Worm (Caenorhabditis elegans): ENCODE results near the gene spt-5.

DNA sequence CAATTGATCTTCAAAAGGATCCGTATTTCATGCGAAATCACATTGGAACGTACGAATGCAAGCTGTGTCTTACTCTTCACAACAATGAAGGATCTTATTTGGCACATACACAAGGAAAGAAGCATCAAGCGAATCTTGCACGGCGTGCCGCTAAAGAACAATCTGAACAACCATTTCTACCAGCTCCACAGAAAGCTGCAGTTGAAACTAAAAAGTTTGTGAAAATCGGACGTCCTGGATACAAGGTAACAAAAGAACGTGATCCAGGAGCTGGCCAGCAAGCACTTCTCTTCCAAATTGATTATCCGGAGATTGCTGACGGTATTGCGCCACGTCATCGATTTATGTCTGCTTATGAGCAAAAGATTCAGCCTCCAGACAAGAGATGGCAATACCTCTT, 33.3 kb downstream of the spt-5 start:
- TF ChIP-seq snpc-4 (tag; optimal IDR thresholded peaks at IDR 0.05), result no peak
- no peak for TF ChIP-seq lin-13 (tag; optimal IDR thresholded peaks at IDR 0.05)
- no peak for TF ChIP-seq nhr-76 (tag; optimal IDR thresholded peaks at IDR 0.05)
- no peak for TF ChIP-seq ces-1 (GFP tag; optimal IDR thresholded peaks at IDR 0.05)
- TF ChIP-seq lsy-2 (tag; optimal IDR thresholded peaks at IDR 0.05), result no peak
- TF ChIP-seq mab-5 (tag; optimal IDR thresholded peaks at IDR 0.05), result no peak
- TF ChIP-seq zip-8 (tag; optimal IDR thresholded peaks at IDR 0.05), result no peak
- TF ChIP-seq unc-62 (GFP tag; optimal IDR thresholded peaks at IDR 0.05), result no peak
